Worm (Caenorhabditis elegans): ENCODE measurements around the gene ncx-7.

DNA sequence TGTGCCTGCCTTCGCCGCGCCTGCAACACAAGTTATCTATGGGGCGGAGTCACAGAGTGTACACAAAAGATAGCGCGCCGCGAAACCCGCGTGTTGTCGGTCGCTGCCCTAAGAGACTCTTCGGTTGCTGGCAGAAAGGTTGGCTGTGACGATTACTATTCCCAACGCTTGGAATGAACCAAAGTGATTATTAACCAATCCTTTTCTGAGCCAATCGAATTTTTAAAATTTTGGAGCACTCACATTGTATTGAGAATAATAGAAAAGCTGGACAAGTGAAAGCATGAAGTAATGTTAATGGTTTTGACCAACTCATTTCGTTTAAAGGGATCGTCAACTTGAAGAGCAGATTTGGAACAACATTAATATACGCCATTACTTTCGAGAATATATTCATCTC lies 2.8 kb downstream of the ncx-7 start:
- TF ChIP-seq nhr-28 (tag; optimal IDR thresholded peaks at IDR 0.05) (no peak), elt-3 (tag; optimal IDR thresholded peaks at IDR 0.05) (no peak), mab-5 (tag; optimal IDR thresholded peaks at IDR 0.05) (no peak), nhr-237 (tag; optimal IDR thresholded peaks at IDR 0.05) (no peak), sem-2 (GFP tag; optimal IDR thresholded peaks at IDR 0.05) (no peak), cnd-1 (tag; optimal IDR thresholded peaks at IDR 0.05) (no peak), nhr-76 (tag; optimal IDR thresholded peaks at IDR 0.05) (no peak), pha-4 (tag; optimal IDR thresholded peaks at IDR 0.05) (no peak), sptf-1 (tag; optimal IDR thresholded peaks at IDR 0.05) (no peak), flh-1 (GFP tag; optimal IDR thresholded peaks at IDR 0.05) (no peak), ztf-11 (tag; optimal IDR thresholded peaks at IDR 0.05) (no peak), ceh-83 (GFP tag; optimal IDR thresholded peaks at IDR 0.05) (no peak), unc-62 (GFP tag; optimal IDR thresholded peaks at IDR 0.05) (no peak), elt-1 (tag; optimal IDR thresholded peaks at IDR 0.05; ENCODE audit: borderline replicate concordance, insufficient read depth) (no peak)

Measured in whole organism, mixed stage, embryonic.